Worm (Caenorhabditis elegans): ENCODE measurements around the gene irld-57.

ce11 chrV:15693682-15694081 is 32.8 kb downstream of the irld-57 start, which contains the start of gene nhr-198:
- TF ChIP-seq pha-4 (tag; optimal IDR thresholded peaks at IDR 0.05) = no peak
- TF ChIP-seq hlh-13 (GFP tag; optimal IDR thresholded peaks at IDR 0.05) = no peak
- TF ChIP-seq hlh-15 (tag; optimal IDR thresholded peaks at IDR 0.05) = no peak
- no peak for TF ChIP-seq ceh-14 (tag; optimal IDR thresholded peaks at IDR 0.05)
- TF ChIP-seq pqm-1 (tag; optimal IDR thresholded peaks at IDR 0.05) = no peak
- TF ChIP-seq rnt-1 (tag; optimal IDR thresholded peaks at IDR 0.05) = no peak
- no peak for TF ChIP-seq C38D4.7 (GFP tag; optimal IDR thresholded peaks at IDR 0.05)
- no peak for TF ChIP-seq K09A11.1 (tag; optimal IDR thresholded peaks at IDR 0.05; ENCODE audit: insufficient read depth)
- no peak for TF ChIP-seq unc-86 (tag; optimal IDR thresholded peaks at IDR 0.05)
- TF ChIP-seq hlh-6 (tag; optimal IDR thresholded peaks at IDR 0.05) = no peak
- TF ChIP-seq ceh-18 (tag; optimal IDR thresholded peaks at IDR 0.05) = no peak
- TF ChIP-seq nhr-232 (tag; optimal IDR thresholded peaks at IDR 0.05) = no peak
- TF ChIP-seq ttx-3 (tag; optimal IDR thresholded peaks at IDR 0.05) = no peak

All from whole organism, late embryonic.